Worm (Caenorhabditis elegans) whole organism, L2 larva: ENCODE data around the gene F59A1.16.

Experiments
- C34F6.9 ChIP-seq: fragments of 150-350 bp; optimal IDR thresholded peaks from 2 replicates; lab custom pipeline; 2014; ENCODE audit warnings: missing biosample characterization, missing genetic modification characterization
- F13H6.1 ChIP-seq: sonication (generic microtip); optimal IDR thresholded peaks from 2 replicates; lab custom pipeline; 2016; ENCODE audit warnings: missing genetic modification characterization, missing compliant biosample characterization
- Y55F3AM.14 ChIP-seq: fragments of 200-800 bp; sonication (Bioruptor generic); optimal IDR thresholded peaks from 2 replicates; lab custom pipeline; 2018; ENCODE audit warnings: mild to moderate bottlenecking, missing genetic modification characterization, missing compliant biosample characterization
- alr-1 ChIP-seq: fragments of 150-350 bp; optimal IDR thresholded peaks from 2 replicates; lab custom pipeline; 2014; ENCODE audit warnings: missing biosample characterization, missing genetic modification characterization
- aly-2 ChIP-seq: fragments of 150-350 bp; optimal IDR thresholded peaks from 2 replicates; lab custom pipeline; 2014; ENCODE audit warnings: missing biosample characterization, missing genetic modification characterization
- ama-1 ChIP-seq: fragments of 150-350 bp; optimal IDR thresholded peaks from 2 replicates; lab custom pipeline; 2018; ENCODE audit warnings: inconsistent platforms
- ceh-16 ChIP-seq: fragments of 150-350 bp; optimal IDR thresholded peaks from 2 replicates; lab custom pipeline; 2014; ENCODE audit warnings: missing biosample characterization, missing genetic modification characterization
- ceh-82 ChIP-seq: fragments of 150-350 bp; optimal IDR thresholded peaks from 2 replicates; lab custom pipeline; 2014; ENCODE audit warnings: missing biosample characterization, missing genetic modification characterization
- crh-2 ChIP-seq: sonication (generic microtip); optimal IDR thresholded peaks from 2 replicates; lab custom pipeline; 2017; ENCODE audit warnings: missing biosample characterization, missing genetic modification characterization
- dmd-4 ChIP-seq: sonication (generic microtip); optimal IDR thresholded peaks from 2 replicates; lab custom pipeline; 2017; ENCODE audit warnings: missing biosample characterization, missing genetic modification characterization
- egl-27 ChIP-seq: sonication (generic microtip); optimal IDR thresholded peaks from 3 replicates; lab custom pipeline; 2017; ENCODE audit warnings: missing biosample characterization, missing genetic modification reagents, missing genetic modification characterization
- elt-1 ChIP-seq: fragments of 150-350 bp; optimal IDR thresholded peaks from 2 replicates; lab custom pipeline; 2014; ENCODE audit warnings: missing biosample characterization, missing genetic modification characterization
- elt-3 ChIP-seq: sonication (generic microtip); optimal IDR thresholded peaks from 2 replicates; lab custom pipeline; 2017; ENCODE audit warnings: missing biosample characterization, missing genetic modification characterization
- fos-1 ChIP-seq: fragments of 150-350 bp; optimal IDR thresholded peaks from 2 replicates; lab custom pipeline; 2014; ENCODE audit warnings: missing biosample characterization, missing genetic modification characterization
- gmeb-1 ChIP-seq: fragments of 150-350 bp; optimal IDR thresholded peaks from 2 replicates; lab custom pipeline; 2014; ENCODE audit warnings: missing biosample characterization, missing genetic modification characterization
- lin-11 ChIP-seq: fragments of 150-350 bp; sonication (generic microtip); optimal IDR thresholded peaks from 2 replicates; lab custom pipeline; 2014; ENCODE audit warnings: missing biosample characterization, missing genetic modification characterization, inconsistent platforms, mixed read lengths
- lin-13 ChIP-seq: fragments of 150-350 bp; optimal IDR thresholded peaks from 2 replicates; lab custom pipeline; 2014; ENCODE audit warnings: missing biosample characterization, missing genetic modification reagents, missing genetic modification characterization
- lsy-2 ChIP-seq, 2 experiments: fragments of 150-350 bp in 1 of 2; sonication (generic microtip) in 1 of 2; optimal IDR thresholded peaks; 2 replicates each; lab custom pipeline; 2014 to 2017; ENCODE audit warnings: missing biosample characterization in 2 of 2, missing genetic modification characterization in 2 of 2
- mab-5 ChIP-seq: fragments of 150-350 bp; optimal IDR thresholded peaks from 2 replicates; lab custom pipeline; 2014; ENCODE audit warnings: missing biosample characterization, missing genetic modification characterization
- mbf-1 ChIP-seq: sonication (generic microtip); optimal IDR thresholded peaks from 2 replicates; lab custom pipeline; 2017; ENCODE audit warnings: missing biosample characterization, missing genetic modification characterization
- mdl-1 ChIP-seq, 2 experiments: fragments of 150-350 bp in 1 of 2; sonication (generic microtip) in 1 of 2; optimal IDR thresholded peaks; 2 replicates each; lab custom pipeline; 2017; ENCODE audit warnings: missing biosample characterization in 2 of 2, missing genetic modification characterization in 2 of 2
- nhr-11 ChIP-seq: fragments of 150-350 bp; optimal IDR thresholded peaks from 2 replicates; lab custom pipeline; 2014; ENCODE audit warnings: missing biosample characterization, missing genetic modification characterization
- nhr-12 ChIP-seq: fragments of 150-350 bp; optimal IDR thresholded peaks from 2 replicates; lab custom pipeline; 2014; ENCODE audit warnings: missing biosample characterization, missing genetic modification characterization
- nhr-129 ChIP-seq: fragments of 150-350 bp; optimal IDR thresholded peaks from 2 replicates; lab custom pipeline; 2014; ENCODE audit warnings: missing biosample characterization, missing genetic modification characterization
- nhr-21 ChIP-seq: fragments of 150-350 bp; optimal IDR thresholded peaks from 2 replicates; lab custom pipeline; 2014; ENCODE audit warnings: missing biosample characterization, missing genetic modification characterization
- nhr-23 ChIP-seq: fragments of 150-350 bp; optimal IDR thresholded peaks from 2 replicates; lab custom pipeline; 2014; ENCODE audit warnings: missing biosample characterization, missing genetic modification reagents, missing genetic modification characterization
- nhr-237 ChIP-seq: fragments of 150-350 bp; optimal IDR thresholded peaks from 2 replicates; lab custom pipeline; 2014; ENCODE audit warnings: missing biosample characterization, missing genetic modification characterization
- nhr-25 ChIP-seq: fragments of 150-350 bp; sonication (generic microtip); optimal IDR thresholded peaks from 3 replicates; lab custom pipeline; 2014; ENCODE audit warnings: missing biosample characterization, missing genetic modification characterization
- nhr-77 ChIP-seq: fragments of 150-350 bp; optimal IDR thresholded peaks from 2 replicates; lab custom pipeline; 2014; ENCODE audit warnings: missing biosample characterization, missing genetic modification characterization
- peb-1 ChIP-seq: fragments of 150-350 bp; optimal IDR thresholded peaks from 2 replicates; lab custom pipeline; 2014; ENCODE audit warnings: missing biosample characterization, missing genetic modification characterization
- sem-4 ChIP-seq: fragments of 150-350 bp; optimal IDR thresholded peaks from 2 replicates; lab custom pipeline; 2014; ENCODE audit warnings: missing biosample characterization, missing genetic modification reagents, missing genetic modification characterization
- skn-1 ChIP-seq: sonication (generic microtip); optimal IDR thresholded peaks from 2 replicates; lab custom pipeline; 2017; ENCODE audit warnings: missing biosample characterization, missing genetic modification characterization
- sma-3 ChIP-seq: sonication (generic microtip); optimal IDR thresholded peaks from 2 replicates; lab custom pipeline; 2016; ENCODE audit warnings: missing genetic modification reagents, missing genetic modification characterization, missing compliant biosample characterization
- sma-9 ChIP-seq, 2 experiments: fragments of 150-350 bp in 1 of 2; sonication (generic microtip) in 1 of 2; optimal IDR thresholded peaks; 2 replicates each; lab custom pipeline; 2014 to 2016; ENCODE audit warnings: missing genetic modification characterization in 2 of 2, mild to moderate bottlenecking in 1 of 2, missing biosample characterization in 1 of 2, missing compliant biosample characterization in 1 of 2, missing genetic modification reagents in 1 of 2, moderate library complexity in 1 of 2
- snpc-4 ChIP-seq: fragments of 150-350 bp; optimal IDR thresholded peaks from 2 replicates; lab custom pipeline; 2014; ENCODE audit warnings: missing biosample characterization, missing genetic modification characterization
- unc-39 ChIP-seq: fragments of 150-350 bp; optimal IDR thresholded peaks from 2 replicates; lab custom pipeline; 2014; ENCODE audit warnings: missing biosample characterization, missing genetic modification characterization
- unc-62 ChIP-seq: fragments of 150-350 bp; optimal IDR thresholded peaks from 2 replicates; lab custom pipeline; 2014; ENCODE audit warnings: missing biosample characterization, missing genetic modification reagents, missing genetic modification characterization
- zag-1 ChIP-seq: fragments of 150-350 bp; optimal IDR thresholded peaks from 2 replicates; lab custom pipeline; 2014; ENCODE audit warnings: missing biosample characterization, missing genetic modification characterization
- ztf-1 ChIP-seq: fragments of 200-800 bp; sonication (Bioruptor generic); conservative IDR thresholded peaks from 2 replicates; pipeline ENCODE4 v1.3.6; 2022; ENCODE audit warnings: missing genetic modification characterization, missing compliant biosample characterization
- ztf-11 ChIP-seq: sonication (generic microtip); optimal IDR thresholded peaks from 2 replicates; lab custom pipeline; 2017; ENCODE audit warnings: missing biosample characterization, missing genetic modification characterization
- ztf-4 ChIP-seq: fragments of 150-350 bp; optimal IDR thresholded peaks from 2 replicates; lab custom pipeline; 2014; ENCODE audit warnings: missing biosample characterization, missing genetic modification characterization

The F59A1.16 gene

DNA sequence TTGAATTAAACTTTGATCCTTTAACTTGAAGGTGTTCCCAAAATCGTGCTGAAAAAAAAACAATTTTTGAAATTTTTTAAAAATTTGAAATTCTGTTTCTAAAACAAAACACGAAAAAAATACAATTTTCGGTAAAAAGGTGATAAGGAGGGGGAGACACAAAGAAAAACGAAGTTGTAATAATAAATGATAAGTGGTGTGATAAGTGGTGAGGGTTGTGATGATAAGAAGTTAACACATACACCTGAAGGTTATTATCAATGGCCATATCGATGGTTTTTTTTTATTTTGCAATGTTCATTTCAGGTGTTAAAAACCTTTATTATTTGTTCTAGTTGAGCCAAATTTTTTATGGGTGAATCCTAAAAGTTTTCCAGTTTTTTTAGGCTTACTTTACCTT, 29.6 kb upstream of the F59A1.16 start, which contains the start of gene twk-33:
Gene twk-33, minus strand, starts transcription at position 48 of the 400 bp plus-strand sequence.
- no peak for TF ChIP-seq ceh-16 (tag; lab: Kevin White, UChicago)
- peak; percentile 15 for TF ChIP-seq crh-2 (tag; lab: Kevin White, UChicago)
- TF ChIP-seq nhr-12, result no peak
- TF ChIP-seq Y55F3AM.14, result no peak
- peak; percentile 91 for TF ChIP-seq fos-1 (tag; lab: Kevin White, UChicago)
- TF ChIP-seq ztf-1 (GFP tag; lab: Robert Waterston, UW), result no peak
- TF ChIP-seq gmeb-1 (tag; lab: Kevin White, UChicago), result peak; percentile 51
- TF ChIP-seq mab-5 (tag; lab: Kevin White, UChicago), result no peak

DNA sequence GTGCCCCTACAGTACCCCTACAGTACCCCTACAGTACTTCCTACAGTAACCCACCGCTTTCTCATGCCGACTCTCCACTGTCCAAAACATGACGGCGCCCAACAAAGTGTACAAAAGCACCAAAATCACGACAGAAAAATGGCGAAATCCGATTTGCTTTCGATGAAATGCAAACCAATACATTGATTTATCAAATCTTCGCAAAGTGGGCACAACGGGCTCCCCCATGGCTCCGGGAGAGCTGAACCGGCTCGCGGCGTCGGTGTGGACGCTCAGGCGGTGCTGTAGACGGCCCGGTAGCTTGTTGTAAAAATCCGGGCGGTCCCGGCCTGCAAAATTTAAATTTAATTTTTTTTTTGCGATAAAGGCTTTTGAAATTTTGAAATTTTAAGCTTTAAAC, 27.6 kb upstream of the F59A1.16 start:
- TF ChIP-seq unc-39 (tag; lab: Kevin White, UChicago), result no peak
- TF ChIP-seq nhr-237 (tag; lab: Kevin White, UChicago), result no peak
- TF ChIP-seq nhr-129 (tag; lab: Kevin White, UChicago), result no peak
- TF ChIP-seq sma-3, result no peak
- TF ChIP-seq nhr-11, result no peak
- no peak for TF ChIP-seq alr-1
- no peak for TF ChIP-seq lin-11
- no peak for TF ChIP-seq unc-62 (GFP tag; lab: Kevin White, UChicago)
- TF ChIP-seq dmd-4 (tag; lab: Kevin White, UChicago), result no peak
- no peak for TF ChIP-seq ztf-11 (tag; lab: Kevin White, UChicago)
- TF ChIP-seq ceh-82, result no peak
- TF ChIP-seq aly-2, result no peak
- no peak for TF ChIP-seq mab-5 (tag; lab: Kevin White, UChicago)
- no peak for TF ChIP-seq elt-1
- no peak for TF ChIP-seq peb-1 (tag; lab: Kevin White, UChicago)
- no peak for TF ChIP-seq F13H6.1 (tag; lab: Kevin White, UChicago)

DNA sequence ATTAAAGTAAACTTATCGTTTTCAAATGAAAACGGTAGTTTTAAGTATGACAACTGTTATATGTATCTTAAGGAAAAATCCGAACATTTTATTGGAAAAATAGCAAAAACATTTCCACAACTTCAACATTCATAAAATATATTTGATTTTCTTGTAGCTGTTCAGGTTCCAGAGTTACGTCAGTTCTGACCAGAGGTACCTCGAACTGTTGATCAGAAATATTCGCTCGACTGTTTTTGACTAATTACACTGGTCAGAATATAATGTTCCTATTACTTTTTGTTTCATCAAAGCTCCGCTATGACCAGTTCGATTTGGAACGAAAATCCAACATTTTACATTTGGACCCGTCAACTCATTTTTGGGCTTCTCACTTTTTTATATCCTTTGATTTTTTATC, 22.3 kb upstream of the F59A1.16 start, which contains the start of gene srh-31:
Gene srh-31, plus strand, starts transcription at position 301 of the 400 bp plus-strand sequence.
- no peak for TF ChIP-seq elt-1
- no peak for TF ChIP-seq nhr-23 (tag; lab: Kevin White, UChicago)
- no peak for TF ChIP-seq lsy-2 (tag; optimal IDR thresholded peaks at IDR 0.05; lab: Kevin White, UChicago)
- TF ChIP-seq sma-9 (GFP tag; optimal IDR thresholded peaks at IDR 0.05; lab: Kevin White, UChicago), result no peak
- no peak for TF ChIP-seq sma-9 (tag; optimal IDR thresholded peaks at IDR 0.05; lab: Kevin White, UChicago)
- TF ChIP-seq ztf-11 (tag; lab: Kevin White, UChicago), result no peak
- TF ChIP-seq nhr-77 (tag; lab: Kevin White, UChicago), result no peak
- TF ChIP-seq nhr-237 (tag; lab: Kevin White, UChicago), result no peak
- TF ChIP-seq lin-13, result no peak
- TF ChIP-seq sem-4 (tag; lab: Kevin White, UChicago), result no peak
- TF ChIP-seq nhr-21, result no peak
- no peak for TF ChIP-seq egl-27 (tag; lab: Kevin White, UChicago)
- no peak for TF ChIP-seq snpc-4 (tag; lab: Kevin White, UChicago)
- TF ChIP-seq nhr-25 (tag; lab: Kevin White, UChicago), result no peak
- no peak for TF ChIP-seq fos-1 (tag; lab: Kevin White, UChicago)
- TF ChIP-seq mab-5 (tag; lab: Kevin White, UChicago), result no peak

DNA sequence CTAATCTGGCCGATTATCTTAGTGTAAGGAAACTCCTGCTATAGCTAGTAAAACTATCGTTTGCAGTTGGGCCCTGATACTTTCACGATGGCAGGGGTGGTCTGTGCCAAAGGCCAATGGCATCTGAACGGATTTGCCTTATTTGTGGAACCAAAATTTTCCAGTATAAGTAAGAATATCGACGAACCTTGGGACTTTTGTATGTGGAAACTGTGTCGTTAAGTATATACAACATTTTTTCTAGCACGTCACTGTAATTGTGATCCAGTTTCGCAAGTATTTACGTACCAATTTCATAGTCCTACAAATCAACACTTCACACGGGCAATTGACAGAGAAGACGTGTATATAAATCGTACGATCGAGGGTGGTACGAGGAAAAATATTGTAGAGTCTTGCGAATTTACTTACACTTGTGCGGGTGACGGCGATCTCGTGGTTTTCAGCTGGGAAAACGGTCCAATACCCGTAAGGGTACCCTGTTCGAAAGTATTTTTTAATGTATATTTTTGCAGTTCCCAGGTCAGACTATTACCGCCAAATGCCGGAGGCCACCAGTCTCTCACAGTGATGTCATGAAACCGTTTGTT, 21.6 kb upstream of the F59A1.16 start:
- no peak for TF ChIP-seq ama-1 (lab: Kevin White, UChicago)
- no peak for TF ChIP-seq Y55F3AM.14
- TF ChIP-seq nhr-12, result no peak
- no peak for TF ChIP-seq ceh-16 (tag; lab: Kevin White, UChicago)
- TF ChIP-seq dmd-4 (tag; lab: Kevin White, UChicago), result no peak
- no peak for TF ChIP-seq skn-1 (tag; lab: Kevin White, UChicago)
- no peak for TF ChIP-seq mab-5 (tag; lab: Kevin White, UChicago)
- TF ChIP-seq fos-1 (tag; lab: Kevin White, UChicago), result no peak
- TF ChIP-seq mdl-1 (tag; optimal IDR thresholded peaks at IDR 0.05; lab: Kevin White, UChicago), result no peak
- TF ChIP-seq zag-1 (tag; lab: Kevin White, UChicago), result no peak
- no peak for TF ChIP-seq mbf-1 (tag; lab: Kevin White, UChicago)
- no peak for TF ChIP-seq C34F6.9 (tag; lab: Kevin White, UChicago)
- TF ChIP-seq aly-2, result no peak
- no peak for TF ChIP-seq alr-1
- no peak for TF ChIP-seq nhr-23 (tag; lab: Kevin White, UChicago)
- TF ChIP-seq egl-27 (tag; lab: Kevin White, UChicago), result no peak
- no peak for TF ChIP-seq ztf-11 (tag; lab: Kevin White, UChicago)
- TF ChIP-seq ztf-4 (tag; lab: Kevin White, UChicago), result no peak
- TF ChIP-seq nhr-21, result no peak
- TF ChIP-seq elt-3, result no peak
